Fruit fly (Drosophila melanogaster): Measurements from ENCODE around the gene Gmd.

The Gmd gene

dm6 chr2L:5009306-5010030, 32.6 kb upstream of the Gmd start, which contains the start of gene Rtnl1 (continued):
- TF ChIP-seq Sox102F (GFP tag; optimal IDR thresholded peaks at IDR 0.05), result no peak
- TF ChIP-seq CG17802 (tag; optimal IDR thresholded peaks at IDR 0.05), result no peak
- no peak for TF ChIP-seq CG1602 (GFP tag; optimal IDR thresholded peaks at IDR 0.05)
- peak; percentile 37 for TF ChIP-seq gcm2 (GFP tag; optimal IDR thresholded peaks at IDR 0.05)
- no peak for TF ChIP-seq Usf (GFP tag; optimal IDR thresholded peaks at IDR 0.05)
- TF ChIP-seq wor (GFP tag; IDR thresholded peaks at IDR 0.05), result no peak
- TF ChIP-seq eve (GFP tag; optimal IDR thresholded peaks at IDR 0.05), result no peak
- peak; percentile 95 for TF ChIP-seq Opbp (GFP tag; IDR thresholded peaks at IDR 0.05; ENCODE audit: partially characterized antibody)
- TF ChIP-seq crol (GFP tag; IDR thresholded peaks at IDR 0.05), result no peak
- TF ChIP-seq ewg (GFP tag; optimal IDR thresholded peaks at IDR 0.05), result peak; percentile 100
- peak; percentile 92 for TF ChIP-seq Scr (GFP tag; IDR thresholded peaks at IDR 0.05; ENCODE audit: partially characterized antibody)
- no peak for TF ChIP-seq Oli (tag; optimal IDR thresholded peaks at IDR 0.05)
- TF ChIP-seq CG4730 (GFP tag; IDR thresholded peaks at IDR 0.05), result no peak
- peak; percentile 67 for TF ChIP-seq Abd-B (GFP tag; optimal IDR thresholded peaks at IDR 0.05)
- peak; percentile 82 for TF ChIP-seq HLH4C (GFP tag; IDR thresholded peaks at IDR 0.05; ENCODE audit: partially characterized antibody)
- peak; percentile 53; the same call in 1 of the 2 replicates for TF ChIP-seq NFAT (GFP tag; IDR thresholded peaks at IDR 0.05)
- TF ChIP-seq Fer1 (GFP tag; optimal IDR thresholded peaks at IDR 0.05), result peak; percentile 28
- peak; percentile 45 for TF ChIP-seq luna (GFP tag; optimal IDR thresholded peaks at IDR 0.05)
- TF ChIP-seq Optix (GFP tag; IDR thresholded peaks at IDR 0.05), result no peak
- TF ChIP-seq CG12071 (GFP tag; optimal IDR thresholded peaks at IDR 0.05), result no peak
- no peak for TF ChIP-seq CG15269 (tag; optimal IDR thresholded peaks at IDR 0.05)
- TF ChIP-seq hkb (optimal IDR thresholded peaks at IDR 0.05), result peak; percentile 94
- no peak; the same call in 1 of the 2 replicates for TF ChIP-seq hkb (GFP tag; IDR thresholded peaks at IDR 0.05)
- TF ChIP-seq CG7372 (GFP tag; IDR thresholded peaks at IDR 0.05), result no peak
- TF ChIP-seq CG1529 (GFP tag; optimal IDR thresholded peaks at IDR 0.05), result no peak
- TF ChIP-seq nom (GFP tag; optimal IDR thresholded peaks at IDR 0.05), result peak; percentile 30
- TF ChIP-seq CG10654 (GFP tag; optimal IDR thresholded peaks at IDR 0.05), result no peak
- peak; percentile 8 for TF ChIP-seq CG7556 (GFP tag; optimal IDR thresholded peaks at IDR 0.05)
- no peak for TF ChIP-seq kay (GFP tag; optimal IDR thresholded peaks at IDR 0.05)
- no peak for TF ChIP-seq lola (GFP tag; optimal IDR thresholded peaks at IDR 0.05)
- no peak for TF ChIP-seq vfl (GFP tag; optimal IDR thresholded peaks at IDR 0.05)
- TF ChIP-seq CG12155 (GFP tag; optimal IDR thresholded peaks at IDR 0.05), result peak; percentile 52
- peak; percentile 31; the same call in 1 of the 2 replicates for TF ChIP-seq Adf1 (GFP tag; IDR thresholded peaks at IDR 0.05)
- TF ChIP-seq NfI (GFP tag; optimal IDR thresholded peaks at IDR 0.05), result no peak
- no peak for TF ChIP-seq Vsx1 (GFP tag; optimal IDR thresholded peaks at IDR 0.05)
- TF ChIP-seq CG12391 (tag; optimal IDR thresholded peaks at IDR 0.05), result peak; percentile 51
- peak; percentile 80 for TF ChIP-seq MBD-R2 (GFP tag; IDR thresholded peaks at IDR 0.05)
- TF ChIP-seq CG1233 (GFP tag; optimal IDR thresholded peaks at IDR 0.05), result no peak
- no peak for TF ChIP-seq Atf6 (GFP tag; IDR thresholded peaks at IDR 0.05)
- no peak for TF ChIP-seq CG11085 (GFP tag; IDR thresholded peaks at IDR 0.05)
- TF ChIP-seq CG8924 (tag; optimal IDR thresholded peaks at IDR 0.05), result peak; percentile 20
- TF ChIP-seq sr (GFP tag; IDR thresholded peaks at IDR 0.05), result no peak
- peak; percentile 9 for TF ChIP-seq CG9817 (tag; optimal IDR thresholded peaks at IDR 0.05)
- TF ChIP-seq ro (GFP tag; IDR thresholded peaks at IDR 0.05), result no peak
- TF ChIP-seq gro (GFP tag; optimal IDR thresholded peaks at IDR 0.05), result peak; percentile 84
- TF ChIP-seq Doc3 (GFP tag; IDR thresholded peaks at IDR 0.05; ENCODE audit: partially characterized antibody), result peak; percentile 80
- no peak for TF ChIP-seq esg (GFP tag; conservative IDR thresholded peaks at IDR 0.05)
- TF ChIP-seq gem (tag; optimal IDR thresholded peaks at IDR 0.05), result peak; percentile 2
- no peak for TF ChIP-seq en (GFP tag; optimal IDR thresholded peaks at IDR 0.05)
- peak; percentile 42 for TF ChIP-seq Ets65A (GFP tag)

Measured in whole organism, embryonic.